Worm (Caenorhabditis elegans) whole organism, L4 larva: Measurements from ENCODE around the gene cyn-1.

Experiments
- ces-1 ChIP-seq: fragments of 150-350 bp; sonication (generic microtip); optimal IDR thresholded peaks from 4 replicates; lab custom pipeline; 2014; ENCODE audit warnings: missing biosample characterization, missing genetic modification reagents, missing genetic modification characterization
- nhr-11 ChIP-seq: fragments of 150-350 bp; optimal IDR thresholded peaks from 2 replicates; lab custom pipeline; 2014; ENCODE audit warnings: missing biosample characterization, missing genetic modification characterization
- unc-130 ChIP-seq: sonication (generic microtip); optimal IDR thresholded peaks from 2 replicates; lab custom pipeline; 2016; ENCODE audit warnings: missing genetic modification reagents, missing genetic modification characterization, missing compliant biosample characterization
- zag-1 ChIP-seq: fragments of 150-350 bp; optimal IDR thresholded peaks from 2 replicates; lab custom pipeline; 2014; ENCODE audit warnings: missing biosample characterization, missing genetic modification characterization

DNA sequence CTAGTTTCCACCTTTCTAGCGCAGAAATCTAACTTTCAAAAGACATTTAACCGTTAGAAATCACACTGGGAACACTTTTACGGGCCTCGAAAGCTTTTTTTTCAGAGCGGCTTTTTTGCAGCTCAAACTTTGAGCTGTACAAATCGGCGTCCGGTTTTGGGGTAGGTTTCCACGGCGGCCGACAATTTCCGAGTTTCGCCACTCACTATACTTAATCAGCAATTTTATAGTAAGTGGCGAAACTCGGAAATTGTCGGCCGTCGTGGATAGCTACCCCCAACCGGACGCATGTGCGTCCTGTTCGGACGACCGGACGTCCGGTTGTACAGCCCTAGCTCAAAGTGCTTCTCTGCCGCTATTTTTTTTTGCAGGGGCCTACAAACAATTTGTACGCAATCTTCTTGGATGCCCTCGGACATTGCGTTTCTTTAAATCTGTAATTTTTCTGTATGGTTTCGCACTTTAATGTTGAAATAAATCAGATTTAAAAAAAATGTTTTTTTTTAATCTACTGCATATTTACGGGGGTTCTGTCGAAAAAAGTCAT is 40.3 kb downstream of the cyn-1 start:
- TF ChIP-seq ces-1 (GFP tag; lab: Kevin White, UChicago) (no peak), unc-130 (no peak), nhr-11 (tag; lab: Kevin White, UChicago) (no peak), zag-1 (no peak)
